Worm (Caenorhabditis elegans) whole organism, mixed stage, embryonic: ENCODE results near the gene Y45F10C.1.
A peak's percentile ranks its signal among the peaks of the same experiment; 100 is the strongest.

ENCODE experiments used
- blmp-1 ChIP-seq: fragments of 150-350 bp; optimal IDR thresholded peaks from 2 replicates; lab custom pipeline; 2014; ENCODE audit warnings: missing biosample characterization, missing genetic modification characterization
- ces-1 ChIP-seq: fragments of 150-350 bp; optimal IDR thresholded peaks from 2 replicates; lab custom pipeline; 2014; ENCODE audit warnings: missing biosample characterization, missing genetic modification reagents, missing genetic modification characterization
- drap-1 ChIP-seq: fragments of 200-800 bp; sonication (Bioruptor generic); optimal IDR thresholded peaks from 3 replicates; lab custom pipeline; 2018; ENCODE audit warnings: mild to moderate bottlenecking, missing genetic modification characterization, missing compliant biosample characterization
- elt-3 ChIP-seq: fragments of 150-350 bp; optimal IDR thresholded peaks from 2 replicates; lab custom pipeline; 2014; ENCODE audit warnings: missing biosample characterization, missing genetic modification characterization
- lsy-2 ChIP-seq: fragments of 150-350 bp; optimal IDR thresholded peaks from 2 replicates; lab custom pipeline; 2014; ENCODE audit warnings: missing biosample characterization, missing genetic modification characterization
- mab-5 ChIP-seq: fragments of 150-350 bp; optimal IDR thresholded peaks from 2 replicates; lab custom pipeline; 2014; ENCODE audit warnings: missing biosample characterization, missing genetic modification characterization
- nhr-12 ChIP-seq: fragments of 150-350 bp; optimal IDR thresholded peaks from 2 replicates; lab custom pipeline; 2014; ENCODE audit warnings: missing biosample characterization, missing genetic modification characterization
- nhr-237 ChIP-seq: fragments of 150-350 bp; optimal IDR thresholded peaks from 2 replicates; lab custom pipeline; 2014; ENCODE audit warnings: missing biosample characterization, missing genetic modification characterization
- sptf-1 ChIP-seq: sonication (generic microtip); optimal IDR thresholded peaks from 2 replicates; lab custom pipeline; 2017; ENCODE audit warnings: mild to moderate bottlenecking, missing genetic modification characterization, moderate library complexity, missing compliant biosample characterization
- ztf-11 ChIP-seq: fragments of 150-350 bp; optimal IDR thresholded peaks from 2 replicates; lab custom pipeline; 2014; ENCODE audit warnings: missing biosample characterization, missing genetic modification characterization

- no peak for TF ChIP-seq blmp-1 (tag; lab: Kevin White, UChicago)
- no peak for TF ChIP-seq lsy-2 (tag; lab: Kevin White, UChicago)
- TF ChIP-seq sptf-1 (tag; lab: Kevin White, UChicago), result no peak
- TF ChIP-seq ztf-11 (tag; lab: Kevin White, UChicago), result no peak
- TF ChIP-seq nhr-12 (tag; lab: Kevin White, UChicago), result no peak
- TF ChIP-seq elt-3 (tag; lab: Kevin White, UChicago), result no peak
- no peak for TF ChIP-seq ces-1 (GFP tag; lab: Kevin White, UChicago)
- no peak for TF ChIP-seq nhr-237 (tag; lab: Kevin White, UChicago)
- TF ChIP-seq drap-1 (GFP tag; lab: Kevin White, UChicago), result no peak
- TF ChIP-seq mab-5, result peak; percentile 36
These were observed 44.6 kb upstream of the Y45F10C.1 start, which contains the start of gene tlp-1 for ce11 chrIV:13703828-13704425.
